Worm (Caenorhabditis elegans) whole organism, midembryonic: ENCODE data around the gene hsp-12.2.

ENCODE experiments used
- T22C8.4 ChIP-seq: fragments of 200-800 bp; sonication (Bioruptor generic); IDR thresholded peaks from 2 replicates; pipeline ENCODE4 v1.3.6; 2022; ENCODE audit warnings: missing genetic modification characterization, missing compliant biosample characterization
- cog-1 ChIP-seq: sonication (generic microtip); optimal IDR thresholded peaks from 2 replicates; lab custom pipeline; 2016; ENCODE audit warnings: missing genetic modification characterization, missing compliant biosample characterization
- flt-1 ChIP-seq: fragments of 200-800 bp; sonication (Bioruptor generic); IDR thresholded peaks from 2 replicates; pipeline ENCODE4 v1.3.6; 2022; ENCODE audit warnings: missing genetic modification characterization, missing compliant biosample characterization
- med-1 ChIP-seq: sonication (generic microtip); optimal IDR thresholded peaks from 2 replicates; lab custom pipeline; 2017; ENCODE audit warnings: missing genetic modification characterization, mild to moderate bottlenecking, missing compliant biosample characterization, antibody characterized with exemption, missing genetic modification reagents; ENCODE audit not compliant: insufficient read depth
- ref-1 ChIP-seq: fragments of 200-800 bp; sonication (Bioruptor generic); conservative IDR thresholded peaks from 2 replicates; pipeline ENCODE4 v1.3.6; 2022; ENCODE audit warnings: missing genetic modification reagents, missing genetic modification characterization, missing compliant biosample characterization
- ztf-23 ChIP-seq: fragments of 200-800 bp; sonication (Bioruptor generic); IDR thresholded peaks from 2 replicates; pipeline ENCODE4 v1.3.6; 2022; ENCODE audit warnings: missing genetic modification reagents, missing genetic modification characterization, missing compliant biosample characterization

DNA sequence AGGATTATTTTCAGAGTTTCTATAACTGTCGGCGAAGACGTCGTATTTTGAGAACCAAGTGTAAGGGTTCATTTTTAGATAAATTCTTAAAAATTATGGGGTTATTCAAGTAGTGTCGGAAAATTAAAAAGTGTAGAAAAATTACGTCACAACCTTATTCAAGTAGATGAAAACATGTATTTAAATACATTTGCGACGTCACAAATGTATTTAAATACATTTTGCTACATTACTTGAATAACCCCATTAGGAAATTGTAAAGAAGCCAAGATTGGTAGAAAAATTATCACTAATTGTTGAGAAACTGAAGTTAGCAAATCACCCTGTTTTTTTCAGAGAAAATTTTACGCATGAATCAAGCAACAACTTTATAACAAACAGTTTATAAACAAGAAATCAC lies 8.7 kb upstream of the hsp-12.2 start:
- TF ChIP-seq flt-1 (no peak), ztf-23 (no peak), T22C8.4 (GFP tag; lab: Robert Waterston, UW) (no peak), med-1 (GFP tag; lab: Kevin White, UChicago) (no peak), cog-1 (tag; lab: Kevin White, UChicago) (no peak), ref-1 (GFP tag; lab: Robert Waterston, UW) (no peak)
